Worm (Caenorhabditis elegans) whole organism, L4 larva: ENCODE results near the gene C24H12.4.

Experiments used
- F10B5.3 ChIP-seq: sonication (generic microtip); optimal IDR thresholded peaks from 2 replicates; lab custom pipeline; 2016; ENCODE audit warnings: mild to moderate bottlenecking, missing genetic modification characterization, missing compliant biosample characterization
- F49E8.2 ChIP-seq: sonication (generic microtip); optimal IDR thresholded peaks from 2 replicates; lab custom pipeline; 2016; ENCODE audit warnings: missing compliant biosample characterization, mild to moderate bottlenecking, missing genetic modification characterization, borderline replicate concordance
- T26A8.4 ChIP-seq: fragments of 200-800 bp; sonication (Bioruptor generic); IDR thresholded peaks from 2 replicates; pipeline ENCODE4 v1.3.6; 2022; ENCODE audit warnings: missing genetic modification characterization, missing compliant biosample characterization
- Y5F2A.4 ChIP-seq: fragments of 200-800 bp; sonication (Bioruptor generic); optimal IDR thresholded peaks from 2 replicates; lab custom pipeline; 2018; ENCODE audit warnings: mild to moderate bottlenecking, missing genetic modification characterization, missing compliant biosample characterization
- ZK546.5 ChIP-seq, 2 experiments: sonication (generic microtip); optimal IDR thresholded peaks; 2 replicates each; lab custom pipeline; 2017; ENCODE audit warnings: missing biosample characterization in 2 of 2, missing genetic modification characterization in 2 of 2
- aha-1 ChIP-seq: fragments of 150-350 bp; peaks from one replicate; lab custom pipeline; 2014; ENCODE audit warnings: missing biosample characterization, missing genetic modification characterization
- ceh-32 ChIP-seq: sonication (generic microtip); optimal IDR thresholded peaks from 2 replicates; lab custom pipeline; 2016; ENCODE audit warnings: mild to moderate bottlenecking, missing genetic modification characterization, missing compliant biosample characterization; ENCODE audit not compliant: poor library complexity
- ctbp-1 ChIP-seq: fragments of 200-800 bp; sonication (Bioruptor generic); IDR thresholded peaks from 2 replicates; pipeline ENCODE4 v1.3.6; 2022; ENCODE audit warnings: missing genetic modification reagents, missing genetic modification characterization, missing compliant biosample characterization
- daf-12 ChIP-seq: fragments of 150-350 bp; optimal IDR thresholded peaks from 2 replicates; lab custom pipeline; 2014; ENCODE audit warnings: missing biosample characterization, missing genetic modification reagents, missing genetic modification characterization
- dmd-6 ChIP-seq: fragments of 200-800 bp; sonication (Bioruptor generic); IDR thresholded peaks from 2 replicates; pipeline ENCODE4 v1.3.6; 2022; ENCODE audit warnings: missing genetic modification reagents, missing genetic modification characterization, missing compliant biosample characterization
- dmd-8 ChIP-seq: fragments of 200-800 bp; sonication (Bioruptor generic); IDR thresholded peaks from 2 replicates; pipeline ENCODE4 v1.3.6; 2022; ENCODE audit warnings: missing genetic modification characterization, missing compliant biosample characterization
- dmd-9 ChIP-seq: fragments of 200-800 bp; sonication (Bioruptor generic); IDR thresholded peaks from 2 replicates; pipeline ENCODE4 v1.3.6; 2022; ENCODE audit warnings: missing genetic modification reagents, missing genetic modification characterization, missing compliant biosample characterization
- dpl-1 ChIP-seq: fragments of 150-350 bp; optimal IDR thresholded peaks from 2 replicates; lab custom pipeline; 2014; ENCODE audit warnings: missing biosample characterization, missing genetic modification reagents, missing genetic modification characterization
- duxl-1 ChIP-seq: sonication (generic microtip); optimal IDR thresholded peaks from 2 replicates; lab custom pipeline; 2016; ENCODE audit warnings: mild to moderate bottlenecking, missing genetic modification characterization, moderate library complexity, missing compliant biosample characterization; ENCODE audit not compliant: poor library complexity
- egl-43 ChIP-seq: fragments of 200-800 bp; sonication (Bioruptor generic); IDR thresholded peaks from 2 replicates; pipeline ENCODE4 v1.3.6; 2022; ENCODE audit warnings: missing genetic modification reagents, missing genetic modification characterization, missing compliant biosample characterization
- fos-1 ChIP-seq: fragments of 150-350 bp; optimal IDR thresholded peaks from 2 replicates; lab custom pipeline; 2014; ENCODE audit warnings: missing biosample characterization, missing genetic modification characterization
- lin-1 ChIP-seq: fragments of 200-800 bp; sonication (Bioruptor generic); IDR thresholded peaks from 2 replicates; pipeline ENCODE4 v1.3.6; 2022; ENCODE audit warnings: missing genetic modification reagents, missing genetic modification characterization, missing compliant biosample characterization
- lin-29 ChIP-seq: fragments of 200-800 bp; sonication (Bioruptor generic); IDR thresholded peaks from 2 replicates; pipeline ENCODE4 v1.3.6; 2022; ENCODE audit warnings: missing genetic modification reagents, missing genetic modification characterization, missing compliant biosample characterization
- lin-38 ChIP-seq: fragments of 200-800 bp; sonication (Bioruptor generic); IDR thresholded peaks from 2 replicates; pipeline ENCODE4 v1.3.6; 2022; ENCODE audit warnings: missing genetic modification reagents, missing genetic modification characterization, missing compliant biosample characterization
- lin-39 ChIP-seq: fragments of 150-350 bp; optimal IDR thresholded peaks from 2 replicates; lab custom pipeline; 2014; ENCODE audit warnings: missing biosample characterization, missing genetic modification reagents, missing genetic modification characterization
- madf-5 ChIP-seq, 2 experiments: fragments of 200-800 bp; sonication (Bioruptor generic); IDR thresholded peaks; 2 replicates each; pipeline ENCODE4 v1.3.6; 2022; ENCODE audit warnings: missing compliant biosample characterization in 2 of 2, missing genetic modification characterization in 2 of 2
- mes-2 ChIP-seq: sonication (generic microtip); optimal IDR thresholded peaks from 2 replicates; lab custom pipeline; 2016; ENCODE audit warnings: missing genotype, mild to moderate bottlenecking, missing genetic modification characterization, missing compliant biosample characterization; ENCODE audit not compliant: poor library complexity, severe bottlenecking
- mxl-2 ChIP-seq: fragments of 200-800 bp; sonication (Bioruptor generic); conservative IDR thresholded peaks from 2 replicates; pipeline ENCODE4 v1.3.6; 2022; ENCODE audit warnings: missing genetic modification reagents, missing genetic modification characterization, missing compliant biosample characterization
- nhr-10 ChIP-seq: fragments of 150-350 bp; optimal IDR thresholded peaks from 2 replicates; lab custom pipeline; 2014; ENCODE audit warnings: missing biosample characterization, missing genetic modification characterization
- nhr-111 ChIP-seq: fragments of 200-800 bp; sonication (Bioruptor generic); optimal IDR thresholded peaks from 2 replicates; lab custom pipeline; 2018; ENCODE audit warnings: mild to moderate bottlenecking, missing genetic modification characterization, missing compliant biosample characterization
- nhr-237 ChIP-seq: sonication (generic microtip); optimal IDR thresholded peaks from 2 replicates; lab custom pipeline; 2017; ENCODE audit warnings: missing biosample characterization, missing genetic modification characterization
- nhr-48 ChIP-seq: sonication (generic microtip); optimal IDR thresholded peaks from 2 replicates; lab custom pipeline; 2016; ENCODE audit warnings: mild to moderate bottlenecking, missing genetic modification characterization, missing compliant biosample characterization
- nhr-6 ChIP-seq: fragments of 150-350 bp; optimal IDR thresholded peaks from 2 replicates; lab custom pipeline; 2014; ENCODE audit warnings: missing biosample characterization, missing genetic modification characterization
- nhr-76 ChIP-seq: fragments of 150-350 bp; optimal IDR thresholded peaks from 2 replicates; lab custom pipeline; 2014; ENCODE audit warnings: missing biosample characterization, missing genetic modification characterization
- pha-4 ChIP-seq, 2 experiments: fragments of 150-350 bp in 1 of 2; fragments of 200-800 bp in 1 of 2; sonication (Bioruptor generic) in 1 of 2; IDR thresholded peaks in 1 of 2; optimal IDR thresholded peaks in 1 of 2; 2 replicates each; pipeline versions ENCODE4 v1.3.6 to Lab custom; 2014 to 2022; ENCODE audit warnings: missing genetic modification characterization in 2 of 2, missing genetic modification reagents in 2 of 2, missing biosample characterization in 1 of 2, missing compliant biosample characterization in 1 of 2
- php-3 ChIP-seq: fragments of 200-800 bp; sonication (Bioruptor generic); IDR thresholded peaks from 2 replicates; pipeline ENCODE4 v1.3.6; 2022; ENCODE audit warnings: missing genetic modification reagents, missing genetic modification characterization, missing compliant biosample characterization
- skn-1 ChIP-seq: fragments of 150-350 bp; optimal IDR thresholded peaks from 2 replicates; lab custom pipeline; 2014; ENCODE audit warnings: missing biosample characterization, missing genetic modification characterization
- unc-62 ChIP-seq, 3 experiments: fragments of 150-350 bp in 1 of 3; sonication (generic microtip); optimal IDR thresholded peaks in 2 of 3; peaks in 1 of 3; 1 replicate in 1 of 3; 2 replicates in 2 of 3; lab custom pipeline; 2014 to 2017; ENCODE audit warnings: missing biosample characterization in 3 of 3, missing genetic modification characterization in 3 of 3, missing genetic modification reagents in 3 of 3, missing genotype in 1 of 3
- zip-11 ChIP-seq: fragments of 200-800 bp; sonication (Bioruptor generic); IDR thresholded peaks from 2 replicates; pipeline ENCODE4 v1.3.6; 2022; ENCODE audit warnings: missing genetic modification characterization, missing compliant biosample characterization

C24H12.4 gene

ce11 chrII:374950-375349 is 36.1 kb upstream of the C24H12.4 start, which contains the start of gene C03H5.4:
C03H5.4 (plus strand) TSS chrII:375250.
- TF ChIP-seq unc-62 (GFP tag; optimal IDR thresholded peaks at IDR 0.05 in 1 of 2; lab: Kevin White, UChicago) (peak in 1 of 2 experiments; percentile 31), unc-62 (tag; optimal IDR thresholded peaks at IDR 0.05; lab: Kevin White, UChicago) (no peak), mxl-2 (GFP tag; lab: Robert Waterston, UW) (no peak)

DNA sequence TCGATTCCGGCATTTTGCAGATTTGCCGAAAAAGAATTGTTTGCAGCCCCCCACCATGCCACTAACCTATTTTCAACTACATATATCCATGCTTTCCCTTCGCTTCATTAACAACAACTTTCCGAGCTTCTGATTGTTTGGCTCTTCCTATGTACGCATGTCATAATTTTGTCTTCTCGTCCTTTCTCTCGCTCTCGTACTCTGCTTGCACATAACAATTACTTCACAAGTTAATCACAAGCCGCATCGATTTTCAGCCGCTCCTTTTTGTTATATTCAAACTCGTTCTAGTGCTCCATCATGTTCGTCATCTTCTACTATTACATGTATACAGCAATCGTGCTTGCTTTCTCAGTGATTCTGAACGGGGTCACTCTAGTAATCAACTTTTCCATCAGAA is 32.7 kb upstream of the C24H12.4 start, which contains the start of gene C03H5.9:
TSS of gene C03H5.9 (plus strand) at position 301 of the 400 bp plus-strand sequence.
- 0 out of 2 replicates have a peak, but pooled peaks have one; percentile 21 for TF ChIP-seq dmd-9 (GFP tag; lab: Robert Waterston, UW)
- TF ChIP-seq lin-29 (GFP tag; lab: Robert Waterston, UW), result no peak

ce11 chrII:379935-380334 is 31.1 kb upstream of the C24H12.4 start, which contains the start of gene C03H5.7:
C03H5.7 (plus strand) TSS chrII:380235.
- TF ChIP-seq dmd-6 (GFP tag; lab: Robert Waterston, UW), result no peak
- no peak for TF ChIP-seq nhr-10 (tag; lab: Kevin White, UChicago)
- TF ChIP-seq duxl-1 (tag; lab: Kevin White, UChicago), result no peak
- TF ChIP-seq ctbp-1 (GFP tag; lab: Robert Waterston, UW), result no peak
- no peak for TF ChIP-seq lin-38
- TF ChIP-seq, all 104 proteins: peak for 0

DNA sequence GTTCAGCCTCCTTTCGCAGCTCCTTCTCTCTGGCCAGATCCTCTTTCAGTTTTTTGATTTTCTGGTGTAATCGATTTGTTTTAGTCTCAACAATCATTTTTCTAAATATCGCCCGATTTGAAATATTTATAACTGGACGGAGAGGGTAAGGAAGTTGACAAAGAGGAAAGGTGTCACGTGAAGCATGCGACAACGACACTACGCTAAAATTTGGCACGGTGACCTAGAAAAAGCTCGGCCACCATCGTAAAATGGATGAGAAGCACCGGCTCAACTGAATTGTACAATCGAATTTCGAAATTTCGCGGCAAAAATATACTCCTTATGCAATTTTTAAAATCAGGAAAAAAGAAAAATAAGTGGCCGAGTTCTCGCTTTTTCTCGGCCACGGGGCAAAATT is 25.8 kb upstream of the C24H12.4 start, which contains the start of gene C03H5.5:
TSS of gene C03H5.5 (minus strand) at position 101 of the 400 bp plus-strand sequence.
- TF ChIP-seq nhr-237 (tag; lab: Kevin White, UChicago) (no peak), F10B5.3 (tag; lab: Kevin White, UChicago) (no peak), zip-11 (GFP tag; lab: Robert Waterston, UW) (no peak), nhr-76 (no peak), dmd-8 (GFP tag; lab: Robert Waterston, UW) (no peak), lin-38 (no peak), aha-1 (tag; lab: Kevin White, UChicago) (peak; percentile 6), Y5F2A.4 (no peak), ZK546.5 (tag; optimal IDR thresholded peaks at IDR 0.05; lab: Kevin White, UChicago) (no peak)

DNA sequence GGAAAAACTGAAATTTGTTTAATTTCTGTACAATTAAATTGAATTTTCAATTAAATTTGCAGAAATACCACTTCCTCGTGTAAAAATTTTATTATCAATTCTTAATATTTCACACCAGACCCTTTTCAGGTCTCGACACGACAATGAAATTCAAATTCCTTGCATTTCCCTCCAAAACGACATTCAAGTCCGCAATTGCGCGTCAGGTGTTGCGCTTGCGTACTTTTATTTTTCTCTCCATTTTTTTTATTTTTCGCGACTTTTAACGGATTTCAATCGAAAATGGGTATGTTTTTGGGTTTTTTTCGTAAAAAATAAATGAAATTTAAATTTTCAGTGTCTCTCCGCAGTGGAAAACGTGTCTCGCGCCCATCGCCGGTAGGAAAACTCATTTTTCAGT is 25.1 kb upstream of the C24H12.4 start, which contains the start of gene C03H5.3:
TSS of gene C03H5.3 (plus strand) at position 132 of the 400 bp plus-strand sequence.
- no peak for TF ChIP-seq nhr-111 (GFP tag; lab: Kevin White, UChicago)
- no peak for TF ChIP-seq madf-5 (GFP tag; IDR thresholded peaks at IDR 0.05; lab: Robert Waterston, UW)
- TF ChIP-seq nhr-48 (tag; lab: Kevin White, UChicago), result no peak
- TF ChIP-seq nhr-76, result no peak
- no peak for TF ChIP-seq unc-62 (GFP tag; optimal IDR thresholded peaks at IDR 0.05 in 1 of 2; lab: Kevin White, UChicago)
- TF ChIP-seq unc-62 (tag; optimal IDR thresholded peaks at IDR 0.05; lab: Kevin White, UChicago), result no peak
- no peak for TF ChIP-seq fos-1 (tag; lab: Kevin White, UChicago)
- TF ChIP-seq nhr-237 (tag; lab: Kevin White, UChicago), result no peak
- no peak for TF ChIP-seq F49E8.2 (tag; lab: Kevin White, UChicago)
- no peak for TF ChIP-seq lin-39 (tag; lab: Kevin White, UChicago)
- no peak for TF ChIP-seq nhr-6 (tag; lab: Kevin White, UChicago)
- no peak for TF ChIP-seq lin-1 (GFP tag; lab: Robert Waterston, UW)
- TF ChIP-seq daf-12 (tag; lab: Kevin White, UChicago), result no peak
- TF ChIP-seq egl-43, result no peak
- peak; percentile 94 for TF ChIP-seq dpl-1 (GFP tag; lab: Kevin White, UChicago)
- no peak for TF ChIP-seq T26A8.4 (GFP tag; lab: Robert Waterston, UW)
- no peak for TF ChIP-seq ceh-32 (tag; lab: Kevin White, UChicago)
- no peak for TF ChIP-seq php-3 (GFP tag; lab: Robert Waterston, UW)
- no peak for TF ChIP-seq F10B5.3 (tag; lab: Kevin White, UChicago)
- peak; percentile 19 for TF ChIP-seq aha-1 (tag; lab: Kevin White, UChicago)
- no peak for TF ChIP-seq pha-4 (GFP tag; IDR thresholded peaks at IDR 0.05; lab: Robert Waterston, UW)
- TF ChIP-seq pha-4 (tag; optimal IDR thresholded peaks at IDR 0.05; lab: Kevin White, UChicago), result no peak
- TF ChIP-seq skn-1 (tag; lab: Kevin White, UChicago), result no peak
- TF ChIP-seq mes-2 (tag; lab: Kevin White, UChicago), result peak; percentile 58
